Fruit fly (Drosophila melanogaster): ENCODE data around the gene Nrg.

Gene Nrg

dm6 chrX:8541985-8542384 is 24.8 kb downstream of the Nrg start (continued):
- peak; percentile 36; the same call in 1 of the 2 replicates for TF ChIP-seq CG11247 (GFP tag; IDR thresholded peaks at IDR 0.05)
- TF ChIP-seq Xbp1 (GFP tag; optimal IDR thresholded peaks at IDR 0.05): peak; percentile 36
- no peak for TF ChIP-seq Bdp1 (GFP tag; optimal IDR thresholded peaks at IDR 0.05)
- TF ChIP-seq CG6175 (GFP tag; IDR thresholded peaks at IDR 0.05): no peak
- peak; percentile 29 for TF ChIP-seq abd-A (tag; optimal IDR thresholded peaks at IDR 0.05)
- TF ChIP-seq unpg (GFP tag; optimal IDR thresholded peaks at IDR 0.05): peak; percentile 71
- TF ChIP-seq CG3407 (GFP tag; optimal IDR thresholded peaks at IDR 0.05): no peak
- TF ChIP-seq Asciz (GFP tag; optimal IDR thresholded peaks at IDR 0.05): peak; percentile 48
- TF ChIP-seq CG14014 (GFP tag; IDR thresholded peaks at IDR 0.05): peak; percentile 70
- TF ChIP-seq CG14441 (GFP tag; IDR thresholded peaks at IDR 0.05): peak; percentile 58
- peak; percentile 23 for TF ChIP-seq ATbp (GFP tag; optimal IDR thresholded peaks at IDR 0.05)
- TF ChIP-seq CG6689 (GFP tag; IDR thresholded peaks at IDR 0.05): peak; percentile 41; the same call in 1 of the 2 replicates
- TF ChIP-seq HLH54F (GFP tag; optimal IDR thresholded peaks at IDR 0.05): no peak
- no peak for TF ChIP-seq CG2202 (tag; optimal IDR thresholded peaks at IDR 0.05)
- no peak for TF ChIP-seq CG1024 (GFP tag; IDR thresholded peaks at IDR 0.05)
- peak; percentile 10 for TF ChIP-seq CG10543 (GFP tag; optimal IDR thresholded peaks at IDR 0.05)
- no peak for TF ChIP-seq CG6765 (GFP tag; optimal IDR thresholded peaks at IDR 0.05)
- TF ChIP-seq Doc3 (GFP tag; IDR thresholded peaks at IDR 0.05; ENCODE audit: partially characterized antibody): no peak
- TF ChIP-seq run (tag; optimal IDR thresholded peaks at IDR 0.05): peak; percentile 18
- peak; percentile 24 for TF ChIP-seq CG7928 (GFP tag; optimal IDR thresholded peaks at IDR 0.05)
- TF ChIP-seq CG7556 (GFP tag; optimal IDR thresholded peaks at IDR 0.05): peak; percentile 69
- TF ChIP-seq Fer1 (GFP tag; optimal IDR thresholded peaks at IDR 0.05): peak; percentile 85
- no peak for TF ChIP-seq ap (GFP tag; IDR thresholded peaks at IDR 0.05)
- TF ChIP-seq vfl (GFP tag; optimal IDR thresholded peaks at IDR 0.05): no peak
- no peak for TF ChIP-seq tup (GFP tag; optimal IDR thresholded peaks at IDR 0.05)
- TF ChIP-seq CG1603 (tag; optimal IDR thresholded peaks at IDR 0.05): no peak
- peak; percentile 41 for TF ChIP-seq CG1233 (GFP tag; optimal IDR thresholded peaks at IDR 0.05)
- TF ChIP-seq CG15514 (GFP tag; optimal IDR thresholded peaks at IDR 0.05): peak; percentile 58
- peak; percentile 62 for TF ChIP-seq CG6854 (GFP tag; optimal IDR thresholded peaks at IDR 0.05)
- peak; percentile 41 for TF ChIP-seq ind (GFP tag; optimal IDR thresholded peaks at IDR 0.05)
- no peak for TF ChIP-seq Lim3 (GFP tag; IDR thresholded peaks at IDR 0.05)
- 0 out of 3 replicates have a peak, but pooled peaks have one; percentile 27 for TF ChIP-seq H15 (GFP tag; IDR thresholded peaks at IDR 0.05)
- TF ChIP-seq dmrt99B (tag; optimal IDR thresholded peaks at IDR 0.05): peak; percentile 78
- peak; percentile 34; the same call in 1 of the 2 replicates for TF ChIP-seq Drgx (GFP tag; IDR thresholded peaks at IDR 0.05)
- TF ChIP-seq pnt (GFP tag; optimal IDR thresholded peaks at IDR 0.05): no peak
- no peak for TF ChIP-seq zen2 (GFP tag; IDR thresholded peaks at IDR 0.05; ENCODE audit: partially characterized antibody)
- no peak for TF ChIP-seq Dip3 (GFP tag; optimal IDR thresholded peaks at IDR 0.05)
- peak; percentile 13 for TF ChIP-seq gcm (GFP tag; optimal IDR thresholded peaks at IDR 0.05)
- no peak for TF ChIP-seq klu (GFP tag; IDR thresholded peaks at IDR 0.05)
- TF ChIP-seq Deaf1 (tag; optimal IDR thresholded peaks at IDR 0.05): peak; percentile 39
- no peak for TF ChIP-seq CG43689 (GFP tag; IDR thresholded peaks at IDR 0.05)
- no peak for TF ChIP-seq ac (GFP tag; optimal IDR thresholded peaks at IDR 0.05)
- peak; percentile 71 for TF ChIP-seq CG3281 (GFP tag; optimal IDR thresholded peaks at IDR 0.05)
- TF ChIP-seq CG4282 (GFP tag; optimal IDR thresholded peaks at IDR 0.05): no peak
- TF ChIP-seq CG10209 (GFP tag; optimal IDR thresholded peaks at IDR 0.05): peak; percentile 50
- TF ChIP-seq Ada2b (GFP tag; IDR thresholded peaks at IDR 0.05): peak; percentile 67; the same call in 1 of the 2 replicates
- TF ChIP-seq Sry-δ (GFP tag; optimal IDR thresholded peaks at IDR 0.05): no peak
- TF ChIP-seq CG4617 (GFP tag; optimal IDR thresholded peaks at IDR 0.05; ENCODE audit: borderline replicate concordance): no peak
- no peak for TF ChIP-seq CG34376 (GFP tag; optimal IDR thresholded peaks at IDR 0.05)
- TF ChIP-seq CG30431 (GFP tag; optimal IDR thresholded peaks at IDR 0.05): no peak
- TF ChIP-seq Aef1 (GFP tag; IDR thresholded peaks at IDR 0.05): peak; percentile 30; the same call in 1 of the 3 replicates
